Worm (Caenorhabditis elegans): ENCODE data around the gene Y43C5A.3.

Y43C5A.3 gene

DNA sequence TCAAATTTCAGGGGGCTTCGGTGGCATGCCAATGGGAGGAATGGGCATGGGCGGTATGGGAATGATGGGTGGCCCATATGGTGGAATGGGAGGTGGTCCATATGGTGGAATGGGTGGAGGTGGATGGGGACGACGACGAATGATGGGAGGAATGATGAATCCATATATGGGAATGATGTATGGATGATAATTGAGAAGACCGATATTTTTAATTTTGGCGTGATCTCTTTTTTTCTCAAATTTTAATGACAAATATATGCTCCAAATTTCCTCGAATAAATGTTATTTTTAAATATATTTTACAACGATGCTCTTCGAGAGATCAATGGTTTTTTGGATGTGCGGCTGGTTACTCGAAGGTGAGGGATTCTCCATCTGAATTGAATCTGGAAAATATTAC, 3.9 kb downstream of the Y43C5A.3 start, which contains the start of gene Y43C5A.4:
Gene Y43C5A.4, plus strand, starts transcription at position 301 of the 400 bp plus-strand sequence.
- TF ChIP-seq hlh-17 (GFP tag; optimal IDR thresholded peaks at IDR 0.05; ENCODE audit: borderline replicate concordance), result no peak
- no peak for TF ChIP-seq fkh-10 (GFP tag; optimal IDR thresholded peaks at IDR 0.05)
- no peak for TF ChIP-seq mab-9 (GFP tag; IDR thresholded peaks at IDR 0.05)
- no peak for TF ChIP-seq ceh-90 (tag; optimal IDR thresholded peaks at IDR 0.05)
- no peak for TF ChIP-seq lin-14 (GFP tag; optimal IDR thresholded peaks at IDR 0.05)
- TF ChIP-seq nhr-77 (tag; optimal IDR thresholded peaks at IDR 0.05), result no peak
- TF ChIP-seq isw-1 (GFP tag; IDR thresholded peaks at IDR 0.05), result no peak
- no peak for TF ChIP-seq swsn-7 (tag; optimal IDR thresholded peaks at IDR 0.05)
- TF ChIP-seq tbx-2 (tag; optimal IDR thresholded peaks at IDR 0.05), result no peak
- no peak for TF ChIP-seq egl-13 (tag; optimal IDR thresholded peaks at IDR 0.05)
- no peak for TF ChIP-seq nhr-20 (tag; optimal IDR thresholded peaks at IDR 0.05)
- no peak for TF ChIP-seq nhr-47 (tag; optimal IDR thresholded peaks at IDR 0.05)
- TF ChIP-seq mdl-1 (tag; optimal IDR thresholded peaks at IDR 0.05), result no peak
- no peak for TF ChIP-seq rnt-1 (tag; optimal IDR thresholded peaks at IDR 0.05)
- no peak for TF ChIP-seq unc-62 (GFP tag; optimal IDR thresholded peaks at IDR 0.05)
- TF ChIP-seq pag-3 (tag; optimal IDR thresholded peaks at IDR 0.05; ENCODE audit: borderline replicate concordance, insufficient read depth), result no peak
- TF ChIP-seq grh-1 (GFP tag; IDR thresholded peaks at IDR 0.05), result no peak
- TF ChIP-seq nhr-12 (tag; optimal IDR thresholded peaks at IDR 0.05), result no peak

DNA sequence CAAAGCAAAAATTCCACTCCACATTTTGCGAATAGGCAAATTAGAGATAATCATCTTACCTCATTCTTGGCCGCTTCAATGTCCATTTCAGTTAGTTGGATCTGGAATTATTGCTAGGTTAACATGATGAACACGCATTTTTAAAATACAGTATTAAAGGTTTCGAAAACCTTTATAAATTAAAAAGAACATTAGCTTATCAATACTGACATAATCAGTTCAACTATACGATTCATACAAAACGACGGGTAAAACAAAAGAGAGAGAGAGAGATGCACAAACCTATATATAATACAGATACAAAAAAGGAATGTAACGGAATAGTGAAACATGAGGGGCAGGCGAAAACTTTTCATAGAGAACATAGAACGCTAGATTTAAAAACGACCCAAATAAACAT, 7.6 kb downstream of the Y43C5A.3 start, which contains the start of gene thk-1:
Gene thk-1, minus strand, starts transcription at position 101 of the 400 bp plus-strand sequence.
- TF ChIP-seq rnt-1 (tag; optimal IDR thresholded peaks at IDR 0.05), result no peak
- no peak for TF ChIP-seq hpl-2 (GFP tag; optimal IDR thresholded peaks at IDR 0.05)
- TF ChIP-seq nhr-20 (tag; optimal IDR thresholded peaks at IDR 0.05), result no peak
- TF ChIP-seq ces-1 (GFP tag; optimal IDR thresholded peaks at IDR 0.05), result no peak
- TF ChIP-seq efl-1 (optimal IDR thresholded peaks at IDR 0.05), result no peak
- TF ChIP-seq efl-1 (GFP tag; optimal IDR thresholded peaks at IDR 0.05 in 1 of 2), result no peak
- TF ChIP-seq C04F5.9 (tag; optimal IDR thresholded peaks at IDR 0.05), result no peak
- no peak for TF ChIP-seq skn-1 (tag; optimal IDR thresholded peaks at IDR 0.05)
- no peak for TF ChIP-seq blmp-1 (tag; optimal IDR thresholded peaks at IDR 0.05)
- TF ChIP-seq lin-15B (tag; optimal IDR thresholded peaks at IDR 0.05), result no peak
- no peak for TF ChIP-seq irx-1 (tag; optimal IDR thresholded peaks at IDR 0.05)
- no peak for TF ChIP-seq vab-15 (tag; optimal IDR thresholded peaks at IDR 0.05)
- no peak for TF ChIP-seq nhr-237 (tag; optimal IDR thresholded peaks at IDR 0.05)
- no peak for TF ChIP-seq ztf-11 (tag; optimal IDR thresholded peaks at IDR 0.05)
- no peak for TF ChIP-seq fos-1 (tag; optimal IDR thresholded peaks at IDR 0.05)
- TF ChIP-seq zag-1 (tag; optimal IDR thresholded peaks at IDR 0.05), result no peak

DNA sequence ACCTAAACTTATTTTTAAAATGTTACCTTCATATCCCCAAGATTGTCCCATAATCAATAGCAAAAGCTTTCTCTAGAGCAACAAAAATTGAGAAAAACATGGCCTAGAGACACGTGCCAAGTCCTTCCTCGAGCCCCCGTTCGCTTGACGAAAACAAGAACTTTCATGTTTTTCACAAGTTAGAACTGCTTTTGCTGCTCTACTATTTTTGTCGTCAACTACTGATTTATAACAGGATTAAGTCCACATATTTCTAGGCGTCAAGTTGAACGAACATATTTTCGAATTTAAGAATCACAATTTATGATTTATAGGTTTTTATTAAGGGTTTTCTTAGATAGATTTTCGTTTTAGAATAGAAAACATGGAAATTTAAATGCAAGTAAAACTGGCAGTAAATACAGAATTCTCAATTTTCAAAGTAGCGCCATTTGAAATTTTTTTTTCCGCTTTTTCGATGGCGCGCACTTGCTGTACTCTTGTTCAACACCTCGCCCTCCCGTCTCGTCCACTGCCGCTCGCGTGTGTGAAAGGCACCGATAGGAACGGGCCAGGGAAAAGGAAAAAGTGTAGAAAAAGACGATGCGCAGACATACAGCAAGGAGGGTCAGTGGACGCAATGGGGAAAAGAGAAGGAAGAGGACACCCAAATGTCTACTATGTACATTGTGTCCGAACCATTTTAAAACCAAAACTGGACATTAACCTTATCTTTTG, 10.5 kb downstream of the Y43C5A.3 start, which contains the start of gene rad-51:
Gene rad-51, minus strand, starts transcription at position 51 of the 717 bp plus-strand sequence.
- no peak for TF ChIP-seq irx-1 (tag; optimal IDR thresholded peaks at IDR 0.05)
- peak; percentile 59 for TF ChIP-seq rnt-1 (tag; optimal IDR thresholded peaks at IDR 0.05)
- TF ChIP-seq swsn-7 (tag; optimal IDR thresholded peaks at IDR 0.05), result peak; percentile 42
- TF ChIP-seq nhr-11 (tag; optimal IDR thresholded peaks at IDR 0.05), result no peak
- no peak for TF ChIP-seq ama-1 (optimal IDR thresholded peaks at IDR 0.05)
- peak; percentile 10 for TF ChIP-seq lin-13 (GFP tag; optimal IDR thresholded peaks at IDR 0.05)
- TF ChIP-seq nhr-12 (tag; optimal IDR thresholded peaks at IDR 0.05), result no peak
- TF ChIP-seq fkh-10 (GFP tag; optimal IDR thresholded peaks at IDR 0.05), result peak; percentile 2
- TF ChIP-seq lin-15B (tag; optimal IDR thresholded peaks at IDR 0.05), result peak; percentile 69
- TF ChIP-seq efl-3 (GFP tag; optimal IDR thresholded peaks at IDR 0.05), result no peak
- TF ChIP-seq isw-1 (GFP tag; IDR thresholded peaks at IDR 0.05), result peak; percentile 24; the same call in 1 of the 2 replicates
- no peak for TF ChIP-seq sptf-1 (tag; optimal IDR thresholded peaks at IDR 0.05)
- no peak for TF ChIP-seq grh-1 (GFP tag; IDR thresholded peaks at IDR 0.05)
- TF ChIP-seq ets-5 (GFP tag; IDR thresholded peaks at IDR 0.05), result no peak
- TF ChIP-seq snu-23 (GFP tag; optimal IDR thresholded peaks at IDR 0.05), result peak; percentile 72
- TF ChIP-seq dsc-1 (tag; optimal IDR thresholded peaks at IDR 0.05), result no peak
- TF ChIP-seq nhr-47 (tag; optimal IDR thresholded peaks at IDR 0.05), result no peak
- peak; percentile 45 for TF ChIP-seq jun-1 (tag; optimal IDR thresholded peaks at IDR 0.05)
- no peak for TF ChIP-seq unc-30 (tag; optimal IDR thresholded peaks at IDR 0.05)
- TF ChIP-seq efl-1 (optimal IDR thresholded peaks at IDR 0.05), result peak; percentile 57 to 89
- TF ChIP-seq efl-1 (GFP tag; optimal IDR thresholded peaks at IDR 0.05 in 1 of 2), result peak; percentile 86 to 98
- TF ChIP-seq ztf-11 (tag; optimal IDR thresholded peaks at IDR 0.05), result no peak
- peak; percentile 34 for TF ChIP-seq pag-3 (tag; optimal IDR thresholded peaks at IDR 0.05; ENCODE audit: borderline replicate concordance, insufficient read depth)
- no peak for TF ChIP-seq sox-4 (tag; optimal IDR thresholded peaks at IDR 0.05)
- no peak for TF ChIP-seq C04F5.9 (tag; optimal IDR thresholded peaks at IDR 0.05)
- no peak for TF ChIP-seq Y116A8C.19 (tag; optimal IDR thresholded peaks at IDR 0.05; ENCODE audit: borderline replicate concordance)
- no peak for TF ChIP-seq egl-13 (tag; optimal IDR thresholded peaks at IDR 0.05)
- TF ChIP-seq ceh-63 (GFP tag; optimal IDR thresholded peaks at IDR 0.05), result no peak
- TF ChIP-seq fos-1 (tag; optimal IDR thresholded peaks at IDR 0.05), result no peak
- peak; percentile 45 for TF ChIP-seq xbp-1 (tag; optimal IDR thresholded peaks at IDR 0.05)
- no peak for TF ChIP-seq zag-1 (tag; optimal IDR thresholded peaks at IDR 0.05)
- TF ChIP-seq blmp-1 (tag; optimal IDR thresholded peaks at IDR 0.05), result peak; percentile 48

Data from whole organism, L1 larva.